Fruit fly (Drosophila melanogaster): Measurements from ENCODE around the gene Hydr2.

dm6 chr2L:3121325-3121724 is 42.1 kb upstream of the Hydr2 start:
- TF ChIP-seq br (GFP tag; optimal IDR thresholded peaks at IDR 0.05) (no peak), psq (GFP tag; optimal IDR thresholded peaks at IDR 0.05) (no peak), lola (GFP tag; optimal IDR thresholded peaks at IDR 0.05) (no peak), CG9705 (GFP tag; optimal IDR thresholded peaks at IDR 0.05) (no peak), foxo (GFP tag; optimal IDR thresholded peaks at IDR 0.05) (no peak), h (GFP tag; optimal IDR thresholded peaks at IDR 0.05) (no peak), Jra (GFP tag; optimal IDR thresholded peaks at IDR 0.05) (no peak), Hnf4 (GFP tag; optimal IDR thresholded peaks at IDR 0.05) (no peak)
